Fruit fly (Drosophila melanogaster): ENCODE data around the gene CG14606.

DNA sequence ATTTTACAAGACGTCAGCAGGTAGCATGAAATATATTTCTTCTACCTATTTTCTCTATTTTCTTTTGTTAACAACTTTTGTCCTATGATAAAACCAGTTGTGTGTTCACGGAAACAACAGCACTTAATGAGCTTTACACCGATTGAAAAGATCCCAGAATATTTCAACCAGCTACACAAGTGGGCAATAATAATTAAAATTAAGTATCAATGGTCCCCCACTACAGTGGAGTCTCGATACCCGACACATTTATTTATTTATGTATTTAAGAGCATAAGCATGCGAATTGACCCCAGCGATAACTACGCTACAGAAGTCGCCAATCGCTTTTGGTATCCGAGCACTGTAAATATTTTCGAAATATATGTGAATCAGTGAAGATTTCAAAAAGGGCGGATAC is 28.2 kb downstream of the CG14606 start:
- TF ChIP-seq D1 (tag; optimal IDR thresholded peaks at IDR 0.05) (no peak), CG9948 (tag; optimal IDR thresholded peaks at IDR 0.05) (no peak), CG17806 (tag; optimal IDR thresholded peaks at IDR 0.05) (no peak), CG32121 (GFP tag; IDR thresholded peaks at IDR 0.05) (no peak), Snoo (tag; optimal IDR thresholded peaks at IDR 0.05) (no peak), CG8159 (tag; optimal IDR thresholded peaks at IDR 0.05) (no peak), rn (GFP tag; IDR thresholded peaks at IDR 0.05) (no peak), fd96Ca (GFP tag; IDR thresholded peaks at IDR 0.05) (no peak), CG15710 (tag; optimal IDR thresholded peaks at IDR 0.05) (no peak), Pif1B (GFP tag; optimal IDR thresholded peaks at IDR 0.05) (no peak), CG10348 (GFP tag; IDR thresholded peaks at IDR 0.05) (no peak), Ets98B (GFP tag; IDR thresholded peaks at IDR 0.05) (no peak)
